Fruit fly (Drosophila melanogaster) whole organism, embryonic: Measurements from ENCODE around the gene CG5561.
A peak's percentile ranks its signal among the peaks of the same experiment; 100 is the strongest.

Source experiments
- ATbp ChIP-seq: fragments of 200-800 bp; sonication (Bioruptor generic); optimal IDR thresholded peaks from 2 replicates; lab custom pipeline; 2017; ENCODE audit warnings: missing biosample characterization, mild to moderate bottlenecking, missing genetic modification characterization, missing genetic modification reagents
- CG12744 ChIP-seq: fragments of 200-800 bp; sonication (Bioruptor generic); optimal IDR thresholded peaks from 2 replicates; lab custom pipeline; 2016; ENCODE audit warnings: missing biosample characterization, missing genetic modification characterization
- CG7839 ChIP-seq: fragments of 200-800 bp; sonication (Bioruptor generic); optimal IDR thresholded peaks from 3 replicates; lab custom pipeline; 2018; ENCODE audit warnings: missing biosample characterization, mild to moderate bottlenecking, missing genetic modification characterization, moderate library complexity
- HLH3B ChIP-seq: fragments of 200-800 bp; sonication (Bioruptor generic); IDR thresholded peaks from 2 replicates; pipeline ENCODE4 v1.3.6; 2022; ENCODE audit warnings: missing biosample characterization, missing genetic modification characterization
- fd96Cb ChIP-seq: fragments of 200-800 bp; sonication (Bioruptor generic); optimal IDR thresholded peaks from 2 replicates; lab custom pipeline; 2018; ENCODE audit warnings: missing biosample characterization, mild to moderate bottlenecking, missing genetic modification characterization, moderate library complexity
- gem ChIP-seq: fragments of 200-800 bp; sonication (Bioruptor generic); optimal IDR thresholded peaks from 2 replicates; lab custom pipeline; 2019; ENCODE audit warnings: missing biosample characterization, mild to moderate bottlenecking, missing genetic modification characterization, moderate library complexity
- lmd ChIP-seq: fragments of 200-800 bp; sonication (Bioruptor generic); IDR thresholded peaks from 2 replicates; pipeline ENCODE4 v1.3.6; 2022; ENCODE audit warnings: missing biosample characterization, missing genetic modification characterization
- nmo ChIP-seq: fragments of 200-800 bp; sonication (Bioruptor generic); optimal IDR thresholded peaks from 2 replicates; lab custom pipeline; 2018; ENCODE audit warnings: missing biosample characterization, mild to moderate bottlenecking, missing genetic modification characterization, moderate library complexity
- prd ChIP-seq, 3 experiments: fragments of >200 bp in 2 of 3; fragments of 200-800 bp in 1 of 3; sonication (Bioruptor generic) in 1 of 3; optimal IDR thresholded peaks in 2 of 3; IDR thresholded peaks in 1 of 3; 2 replicates in 2 of 3; 3 replicates in 1 of 3; pipeline versions ENCODE4 v1.3.6 to Lab custom; 2017 to 2022; ENCODE audit warnings: missing biosample characterization in 1 of 3, missing genetic modification characterization in 1 of 3

Gene CG5561

dm6 chr2L:1312321-1312720, 41.6 kb downstream of the CG5561 start (continued):
- TF ChIP-seq nmo (peak; percentile 5), CG7839 (tag; lab: Kevin White, UChicago) (peak; percentile 18), prd (optimal IDR thresholded peaks at IDR 0.05; lab: Kevin White, UChicago) (no peak), prd (GFP tag; IDR thresholded peaks at IDR 0.05; lab: Robert Waterston, UW) (peak; percentile 30; the same call in 1 of the 3 replicates), HLH3B (GFP tag; lab: Robert Waterston, UW) (peak; percentile 42; the same call in 1 of the 2 replicates), gem (tag; lab: Kevin White, UChicago) (peak; percentile 47), lmd (peak; percentile 33; the same call in 1 of the 2 replicates), ATbp (GFP tag; lab: Kevin White, UChicago) (peak; percentile 40), CG12744 (GFP tag; lab: Kevin White, UChicago) (no peak), fd96Cb (tag; lab: Kevin White, UChicago) (peak; percentile 4)
- TF ChIP-seq, all 482 proteins: peak for 25
